Worm (Caenorhabditis elegans): ENCODE results near the gene cept-2.

Gene cept-2

DNA sequence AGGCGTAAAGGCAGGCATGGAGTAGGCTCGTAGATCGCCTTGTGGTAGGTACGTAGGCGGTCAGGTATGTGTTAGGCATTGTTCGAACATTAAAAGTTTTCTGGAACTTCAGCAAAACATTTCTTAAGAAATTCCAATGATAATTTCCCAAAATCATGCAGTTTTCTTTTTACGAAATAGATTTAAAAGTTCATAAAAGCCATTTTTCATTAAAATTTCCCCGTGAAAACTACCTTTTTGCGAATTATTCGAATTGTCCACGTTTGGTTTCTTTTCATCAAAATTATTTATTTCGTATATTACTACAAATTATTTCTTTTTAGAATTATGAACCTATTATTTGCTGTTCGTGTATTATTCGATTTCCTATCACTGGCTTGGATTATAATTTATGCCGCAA lies 47.2 kb downstream of the cept-2 start, which contains the start of gene C15H11.13:
TSS of gene C15H11.13 (plus strand) at position 301 of the 400 bp plus-strand sequence.
- TF ChIP-seq athp-1 (tag; optimal IDR thresholded peaks at IDR 0.05), result no peak
- no peak for TF ChIP-seq madf-3 (GFP tag; IDR thresholded peaks at IDR 0.05)
- TF ChIP-seq hmg-1.2 (GFP tag; IDR thresholded peaks at IDR 0.05), result no peak
- TF ChIP-seq him-1 (tag; optimal IDR thresholded peaks at IDR 0.05), result no peak
- TF ChIP-seq nhr-120 (GFP tag; IDR thresholded peaks at IDR 0.05), result no peak
- no peak for TF ChIP-seq somi-1 (GFP tag; optimal IDR thresholded peaks at IDR 0.05)
- TF ChIP-seq ztf-6 (GFP tag; IDR thresholded peaks at IDR 0.05), result no peak
- no peak for TF ChIP-seq F23B12.7 (tag; optimal IDR thresholded peaks at IDR 0.05; ENCODE audit: insufficient read depth)
- no peak for TF ChIP-seq ccch-3 (GFP tag; optimal IDR thresholded peaks at IDR 0.05)
- no peak for TF ChIP-seq Y53F4B.3 (GFP tag; IDR thresholded peaks at IDR 0.05)
- no peak for TF ChIP-seq dpl-1 (GFP tag; optimal IDR thresholded peaks at IDR 0.05)
- no peak for TF ChIP-seq egl-18 (GFP tag; IDR thresholded peaks at IDR 0.05)
- TF ChIP-seq zim-3 (tag; optimal IDR thresholded peaks at IDR 0.05), result no peak
- TF ChIP-seq ztf-28 (GFP tag; IDR thresholded peaks at IDR 0.05), result no peak
- no peak for TF ChIP-seq snpc-1.1 (tag; optimal IDR thresholded peaks at IDR 0.05; ENCODE audit: insufficient read depth)
- TF ChIP-seq pbrm-1 (GFP tag; IDR thresholded peaks at IDR 0.05), result no peak
- TF ChIP-seq let-607 (tag; optimal IDR thresholded peaks at IDR 0.05), result no peak
- TF ChIP-seq tbp1 (GFP tag; optimal IDR thresholded peaks at IDR 0.05), result no peak
- TF ChIP-seq nhr-179 (tag; optimal IDR thresholded peaks at IDR 0.05), result no peak
- TF ChIP-seq F22D6.2 (tag; optimal IDR thresholded peaks at IDR 0.05), result no peak

ce11 chrV:14396123-14396669 lies 48.6 kb downstream of the cept-2 start:
- TF ChIP-seq F37B4.10 (GFP tag; IDR thresholded peaks at IDR 0.05), result 0 out of 2 replicates have a peak, but pooled peaks have one; percentile 79
- peak; percentile 80 for TF ChIP-seq snpc-4 (GFP tag; optimal IDR thresholded peaks at IDR 0.05)
- TF ChIP-seq snpc-4 (tag; optimal IDR thresholded peaks at IDR 0.05), result peak in 3 of 4 experiments; percentile 84 to 96 (median 93)
- peak; percentile 50 for TF ChIP-seq snpc-3.4 (tag; optimal IDR thresholded peaks at IDR 0.05)
- TF ChIP-seq pbrm-1 (GFP tag; IDR thresholded peaks at IDR 0.05), result peak; percentile 54; the same call in 1 of the 2 replicates
- TF ChIP-seq him-1 (tag; optimal IDR thresholded peaks at IDR 0.05), result peak; percentile 27
- TF ChIP-seq gei-17 (GFP tag; optimal IDR thresholded peaks at IDR 0.05), result no peak
- peak; percentile 83 for TF ChIP-seq snpc-1.1 (tag; optimal IDR thresholded peaks at IDR 0.05; ENCODE audit: insufficient read depth)
- no peak for TF ChIP-seq B0035.1 (tag; optimal IDR thresholded peaks at IDR 0.05)
